Worm (Caenorhabditis elegans) whole organism, late embryonic: ENCODE results near the gene C05G5.5.

Experiments
- Y22D7AL.16 ChIP-seq: sonication (generic microtip); optimal IDR thresholded peaks from 2 replicates; lab custom pipeline; 2016; ENCODE audit warnings: missing genetic modification characterization, missing compliant biosample characterization
- ahr-1 ChIP-seq: sonication (generic microtip); optimal IDR thresholded peaks from 2 replicates; lab custom pipeline; 2016; ENCODE audit warnings: missing genetic modification characterization, missing compliant biosample characterization
- ama-1 ChIP-seq: fragments of 150-350 bp; optimal IDR thresholded peaks from 2 replicates; lab custom pipeline; 2014
- fkh-10 ChIP-seq: fragments of 150-350 bp; optimal IDR thresholded peaks from 2 replicates; lab custom pipeline; 2014; ENCODE audit warnings: missing biosample characterization, missing genetic modification reagents, missing genetic modification characterization
- fkh-6 ChIP-seq: sonication (generic microtip); optimal IDR thresholded peaks from 2 replicates; lab custom pipeline; 2016; ENCODE audit warnings: missing genetic modification characterization, missing compliant biosample characterization
- lin-11 ChIP-seq: fragments of 200-800 bp; sonication (Bioruptor generic); optimal IDR thresholded peaks from 2 replicates; lab custom pipeline; 2018; ENCODE audit warnings: mild to moderate bottlenecking, missing genetic modification characterization, missing compliant biosample characterization
- mec-3 ChIP-seq: sonication (generic microtip); optimal IDR thresholded peaks from 2 replicates; lab custom pipeline; 2016; ENCODE audit warnings: borderline replicate concordance, missing genetic modification characterization, missing compliant biosample characterization
- nfya-1 ChIP-seq: sonication (generic microtip); optimal IDR thresholded peaks from 2 replicates; lab custom pipeline; 2017; ENCODE audit warnings: missing genetic modification characterization, mild to moderate bottlenecking, missing compliant biosample characterization, antibody characterized with exemption, moderate library complexity
- pat-9 ChIP-seq: fragments of 200-800 bp; sonication (Bioruptor generic); optimal IDR thresholded peaks from 2 replicates; lab custom pipeline; 2018; ENCODE audit warnings: mild to moderate bottlenecking, missing genetic modification characterization, moderate library complexity, missing compliant biosample characterization
- pha-4 ChIP-seq: fragments of 150-350 bp; optimal IDR thresholded peaks from 2 replicates; lab custom pipeline; 2018; ENCODE audit warnings: missing biosample characterization, missing genetic modification reagents, missing genetic modification characterization
- unc-86 ChIP-seq: sonication (generic microtip); optimal IDR thresholded peaks from 2 replicates; lab custom pipeline; 2016; ENCODE audit warnings: missing genetic modification characterization, missing compliant biosample characterization

DNA sequence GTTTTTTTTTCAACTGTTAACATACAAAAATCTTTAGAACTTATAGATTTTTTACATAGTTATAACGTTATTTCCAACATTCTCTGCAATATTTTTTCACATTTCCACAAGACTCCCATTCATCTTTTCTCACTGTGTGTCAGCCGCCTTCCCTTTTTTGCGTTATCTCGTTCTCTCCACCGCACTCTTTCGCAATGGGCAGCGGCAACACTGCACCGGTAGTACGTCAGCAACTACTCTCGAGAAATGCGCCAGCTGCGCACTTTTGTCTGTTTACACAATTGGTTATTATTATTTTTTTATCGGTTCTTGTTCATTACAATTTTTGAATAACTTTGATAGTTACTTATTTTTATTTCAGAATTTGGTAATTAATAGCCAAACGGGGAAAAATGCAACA is 14.0 kb downstream of the C05G5.5 start, which contains the start of gene C05G5.2:
- TF ChIP-seq mec-3 (tag; lab: Kevin White, UChicago) (no peak), ama-1 (lab: Kevin White, UChicago) (no peak), Y22D7AL.16 (no peak), fkh-6 (tag; lab: Kevin White, UChicago) (no peak), pat-9 (peak; percentile 6), lin-11 (tag; lab: Kevin White, UChicago) (peak; percentile 3), nfya-1 (tag; lab: Kevin White, UChicago) (peak; percentile 72), ahr-1 (no peak), unc-86 (tag; lab: Kevin White, UChicago) (peak; percentile 18), pha-4 (tag; lab: Kevin White, UChicago) (no peak), fkh-10 (GFP tag; lab: Kevin White, UChicago) (no peak)
